Worm (Caenorhabditis elegans): ENCODE data around the gene Y71H2AM.11.

Y71H2AM.11 gene

DNA sequence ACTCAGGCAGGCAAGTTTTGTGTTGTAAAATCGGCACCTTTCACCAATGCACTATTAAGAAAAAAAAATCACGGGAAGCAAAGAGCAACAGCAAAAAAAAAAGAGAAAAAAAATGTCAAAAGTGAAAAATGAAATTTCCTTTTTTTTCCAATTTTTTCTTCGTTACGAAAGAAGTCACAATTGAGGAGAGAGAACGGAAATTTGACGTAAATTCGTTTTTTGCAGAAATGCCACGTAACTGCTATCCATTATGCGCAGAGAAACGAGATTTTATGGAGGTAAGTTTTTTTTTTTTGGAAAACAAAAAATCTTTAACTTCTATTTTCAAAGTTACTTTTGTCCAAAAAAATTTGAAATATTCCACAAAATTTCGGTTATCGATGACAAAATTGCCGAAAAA is 38.2 kb downstream of the Y71H2AM.11 start:
- TF ChIP-seq ceh-27 (GFP tag; optimal IDR thresholded peaks at IDR 0.05) (no peak), Y56A3A.18 (GFP tag; IDR thresholded peaks at IDR 0.05) (no peak), Y53G8AR.9 (GFP tag; conservative IDR thresholded peaks at IDR 0.05) (no peak), aptf-2 (GFP tag; conservative IDR thresholded peaks at IDR 0.05) (no peak), rpc-1 (optimal IDR thresholded peaks at IDR 0.05) (no peak), rpc-1 (tag; optimal IDR thresholded peaks at IDR 0.05) (no peak), Y53F4B.3 (GFP tag; IDR thresholded peaks at IDR 0.05) (no peak), F39B2.1 (GFP tag; IDR thresholded peaks at IDR 0.05) (no peak), K11D2.4 (GFP tag; IDR thresholded peaks at IDR 0.05) (no peak), attf-6 (GFP tag; IDR thresholded peaks at IDR 0.05) (no peak), ztf-28 (GFP tag; IDR thresholded peaks at IDR 0.05) (no peak), lag-1 (GFP tag; IDR thresholded peaks at IDR 0.05) (no peak), ztf-22 (GFP tag; optimal IDR thresholded peaks at IDR 0.05) (no peak)

DNA sequence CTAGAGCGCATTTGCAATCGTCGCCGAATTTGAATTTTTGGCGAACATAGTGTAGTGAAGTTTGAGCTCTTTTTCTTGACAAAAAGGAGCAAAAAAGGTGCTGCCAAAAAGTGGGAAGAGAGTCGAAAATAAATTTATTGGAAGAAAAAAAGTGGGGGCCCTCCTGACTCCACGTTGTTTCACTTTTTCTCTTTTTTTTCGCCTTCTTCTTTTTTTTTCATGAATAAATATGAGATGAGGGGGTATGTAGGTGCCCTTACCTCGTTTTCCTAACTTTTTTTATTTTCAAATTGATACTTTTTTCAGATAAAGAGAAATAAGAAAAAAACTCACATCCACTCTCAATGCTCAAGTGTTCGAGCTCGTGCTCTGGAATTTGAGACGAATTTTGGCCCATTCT is 38.8 kb downstream of the Y71H2AM.11 start, which contains the start of the genes Y71H2AL.2, Y71H2AL.4 and pbo-1:
Gene Y71H2AL.2, plus strand, starts transcription at position 301 of the 400 bp plus-strand sequence.
Gene Y71H2AL.4, plus strand, starts transcription at position 345 of the 400 bp plus-strand sequence.
Gene pbo-1, minus strand, starts transcription at position 400 of the 400 bp plus-strand sequence.
- no peak for TF ChIP-seq F49E8.2 (tag; optimal IDR thresholded peaks at IDR 0.05; ENCODE audit: insufficient read depth)
- TF ChIP-seq ztf-6 (GFP tag; IDR thresholded peaks at IDR 0.05), result no peak
- TF ChIP-seq ceh-79 (tag; optimal IDR thresholded peaks at IDR 0.05), result no peak
- no peak for TF ChIP-seq him-1 (tag; optimal IDR thresholded peaks at IDR 0.05)
- TF ChIP-seq T26A5.8 (tag; optimal IDR thresholded peaks at IDR 0.05), result no peak
- no peak for TF ChIP-seq aptf-2 (GFP tag; conservative IDR thresholded peaks at IDR 0.05)
- TF ChIP-seq pbrm-1 (GFP tag; IDR thresholded peaks at IDR 0.05), result no peak
- TF ChIP-seq atf-7 (tag; optimal IDR thresholded peaks at IDR 0.05), result no peak
- no peak for TF ChIP-seq F52B5.7 (tag; optimal IDR thresholded peaks at IDR 0.05)
- TF ChIP-seq Y67H2A.10 (GFP tag; conservative IDR thresholded peaks at IDR 0.05), result no peak

DNA sequence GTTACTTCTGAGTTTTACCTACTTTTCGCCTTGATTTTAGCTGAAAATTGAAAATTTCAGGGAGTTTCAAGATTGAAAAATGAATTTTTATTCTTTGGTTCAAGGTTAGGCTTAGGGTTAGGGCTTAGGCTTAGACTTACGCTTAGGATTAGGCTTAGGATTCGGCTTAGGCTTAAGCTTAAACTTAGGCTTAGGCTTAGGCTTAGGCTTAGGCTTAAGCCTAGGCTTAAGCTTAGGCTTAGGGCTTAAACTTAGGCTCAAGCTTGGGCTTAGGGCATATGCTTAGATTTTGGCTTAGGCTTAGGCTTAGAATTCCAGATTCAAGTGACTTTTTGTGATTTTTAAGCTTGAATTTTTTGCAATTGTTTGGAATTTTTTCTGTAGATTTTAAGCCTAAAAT is 41.5 kb downstream of the Y71H2AM.11 start:
- TF ChIP-seq lin-40 (tag; optimal IDR thresholded peaks at IDR 0.05) (no peak), ceh-79 (tag; optimal IDR thresholded peaks at IDR 0.05) (no peak)

DNA sequence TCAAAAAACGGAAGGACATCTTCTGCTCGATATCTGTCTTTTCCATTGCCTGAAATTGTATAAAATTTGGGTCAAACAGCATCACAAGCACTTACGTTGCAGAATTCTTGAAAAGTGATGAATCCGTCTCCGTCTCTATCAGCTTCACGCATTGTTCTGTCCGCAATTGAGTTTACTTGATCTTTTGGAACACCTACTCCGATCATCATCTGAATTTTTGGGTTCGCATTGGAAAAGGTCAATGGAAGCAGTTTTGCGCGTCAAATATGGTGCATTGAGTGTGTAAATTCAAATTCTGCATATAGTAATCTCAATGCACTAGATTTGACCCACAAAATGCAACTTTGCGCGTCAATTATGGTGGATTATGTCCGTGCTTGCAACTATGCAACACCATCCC is 43.3 kb downstream of the Y71H2AM.11 start:
- TF ChIP-seq Y79H2A.3 (GFP tag; conservative IDR thresholded peaks at IDR 0.05) (no peak), F49E8.2 (tag; optimal IDR thresholded peaks at IDR 0.05; ENCODE audit: insufficient read depth) (no peak)

DNA sequence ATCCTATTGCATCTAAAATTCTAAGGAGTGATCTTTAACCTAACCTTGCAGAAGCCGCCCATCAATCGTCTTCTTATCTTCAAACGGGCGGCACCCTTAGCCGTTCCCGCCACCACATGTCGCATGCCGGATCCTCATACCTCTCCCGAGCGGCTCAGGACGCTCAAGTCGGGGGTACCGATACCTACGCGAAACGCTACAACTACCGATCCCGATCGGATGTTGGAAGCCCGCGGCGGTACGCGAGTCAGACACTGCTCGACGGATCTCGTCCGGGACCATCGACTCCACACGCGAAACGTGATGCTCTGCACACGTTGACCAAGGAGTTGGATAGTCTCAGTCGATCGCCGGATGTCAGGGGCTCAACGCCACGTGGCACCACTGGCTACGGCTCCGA is 45.5 kb downstream of the Y71H2AM.11 start:
- peak; percentile 71; the same call in 1 of the 2 replicates for TF ChIP-seq zfh-2 (GFP tag; conservative IDR thresholded peaks at IDR 0.05)
- TF ChIP-seq K11D2.4 (GFP tag; IDR thresholded peaks at IDR 0.05), result 0 out of 2 replicates have a peak, but pooled peaks have one; percentile 24
- TF ChIP-seq F49E8.2 (tag; optimal IDR thresholded peaks at IDR 0.05; ENCODE audit: insufficient read depth), result no peak
- TF ChIP-seq aptf-3 (GFP tag; IDR thresholded peaks at IDR 0.05), result 0 out of 2 replicates have a peak, but pooled peaks have one; percentile 35
- 0 out of 2 replicates have a peak, but pooled peaks have one; percentile 18 for TF ChIP-seq mcd-1 (GFP tag; IDR thresholded peaks at IDR 0.05)
- TF ChIP-seq mxl-1 (tag; optimal IDR thresholded peaks at IDR 0.05), result no peak
- TF ChIP-seq bed-1 (GFP tag; IDR thresholded peaks at IDR 0.05), result 0 out of 2 replicates have a peak, but pooled peaks have one; percentile 15
- TF ChIP-seq lin-26 (GFP tag; IDR thresholded peaks at IDR 0.05), result 0 out of 2 replicates have a peak, but pooled peaks have one; percentile 50
- TF ChIP-seq Y67H2A.10 (GFP tag; conservative IDR thresholded peaks at IDR 0.05), result no peak

DNA sequence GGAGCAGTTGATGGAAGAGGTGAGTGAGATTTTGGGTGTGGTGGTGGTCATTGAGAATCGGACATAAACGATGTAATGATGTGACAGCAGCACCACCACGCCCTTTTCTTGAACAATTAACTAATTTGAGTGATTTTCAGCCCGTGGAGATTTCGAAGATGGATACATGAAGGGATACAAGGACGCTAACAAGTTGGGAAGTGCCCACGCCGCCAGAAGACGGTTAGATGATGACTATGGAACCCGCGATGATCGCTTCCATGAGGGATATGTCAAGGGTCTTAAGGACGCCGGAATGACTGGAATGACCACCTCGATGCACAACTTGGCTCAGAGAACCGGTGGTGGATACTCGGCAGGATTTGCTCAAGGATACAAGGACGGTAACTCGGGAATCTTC is 46.9 kb downstream of the Y71H2AM.11 start:
- peak; percentile 62 for TF ChIP-seq zfh-2 (GFP tag; conservative IDR thresholded peaks at IDR 0.05)
- no peak for TF ChIP-seq ztf-3 (GFP tag; optimal IDR thresholded peaks at IDR 0.05)
- no peak for TF ChIP-seq xnd-1 (tag; optimal IDR thresholded peaks at IDR 0.05)

Measured in whole organism, young adult.